Worm (Caenorhabditis elegans): ENCODE measurements around the gene str-254.

ce11 chrV:16180350-16180749 lies 27.1 kb upstream of the str-254 start, which contains the start of gene str-106:
- no peak for TF ChIP-seq tbx-2 (tag; optimal IDR thresholded peaks at IDR 0.05)
- TF ChIP-seq hlh-13 (GFP tag; optimal IDR thresholded peaks at IDR 0.05) = no peak
- TF ChIP-seq ceh-14 (tag; optimal IDR thresholded peaks at IDR 0.05) = no peak
